Fruit fly (Drosophila melanogaster) whole organism: ENCODE data around the gene olf413.

Experiments used
- CG8478 ChIP-seq: fragments of >200 bp; optimal IDR thresholded peaks from 2 replicates; lab custom pipeline; 2018; ENCODE audit warnings: inconsistent platforms
- Dll ChIP-seq: fragments of >200 bp; optimal IDR thresholded peaks from 2 replicates; lab custom pipeline; 2017
- EcR ChIP-seq, 2 experiments: fragments of >200 bp; optimal IDR thresholded peaks; 2 replicates each; lab custom pipeline; 2017; ENCODE audit warnings: missing biosample characterization in 2 of 2, missing genetic modification characterization in 2 of 2, missing genetic modification reagents in 2 of 2
- pan ChIP-seq: fragments of >200 bp; optimal IDR thresholded peaks from 2 replicates; lab custom pipeline; 2017
- psq ChIP-seq: fragments of >200 bp; optimal IDR thresholded peaks from 2 replicates; lab custom pipeline; 2017
- usp ChIP-seq: fragments of >200 bp; optimal IDR thresholded peaks from 2 replicates; lab custom pipeline; 2017; ENCODE audit warnings: missing biosample characterization, missing genetic modification characterization, mixed read lengths

olf413 gene

dm6 chr3L:22209658-22210057, 73.8 kb downstream of the olf413 start:
- TF ChIP-seq CG8478 (no peak), pan (lab: Kevin White, UChicago) (no peak), psq (lab: Kevin White, UChicago) (no peak), EcR (GFP tag; optimal IDR thresholded peaks at IDR 0.05; lab: Kevin White, UChicago) (no peak), Dll (lab: Kevin White, UChicago) (no peak), usp (no peak)

DNA sequence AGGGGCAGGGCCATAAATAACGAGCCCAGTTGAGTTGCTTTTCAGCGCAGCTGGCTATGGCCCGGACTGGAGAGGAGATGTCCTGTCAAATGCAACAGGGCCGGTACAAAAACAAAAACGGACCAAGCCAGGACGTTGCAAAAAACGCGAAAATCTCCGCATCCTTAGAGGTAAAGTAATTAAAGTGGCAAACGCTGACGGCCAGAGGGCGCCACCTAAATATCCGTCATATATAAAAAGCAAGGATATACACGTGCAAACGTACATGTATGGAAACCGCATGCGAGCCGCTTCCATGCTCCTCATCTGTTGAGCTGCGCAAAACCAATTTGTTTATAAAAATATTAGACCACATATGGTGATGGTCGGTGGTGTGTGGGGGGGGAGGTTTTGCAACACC, 78.8 kb downstream of the olf413 start:
- TF ChIP-seq CG8478 = no peak
- TF ChIP-seq EcR (GFP tag; optimal IDR thresholded peaks at IDR 0.05; lab: Kevin White, UChicago) = no peak
- no peak for TF ChIP-seq usp
- TF ChIP-seq pan (lab: Kevin White, UChicago) = no peak
- no peak for TF ChIP-seq Dll (lab: Kevin White, UChicago)
- no peak for TF ChIP-seq psq (lab: Kevin White, UChicago)

dm6 chr3L:22223071-22223470, 87.2 kb downstream of the olf413 start:
- TF ChIP-seq pan (lab: Kevin White, UChicago) = no peak
- TF ChIP-seq Dll (lab: Kevin White, UChicago) = no peak
- no peak for TF ChIP-seq CG8478
- TF ChIP-seq usp = no peak
- TF ChIP-seq EcR (GFP tag; optimal IDR thresholded peaks at IDR 0.05; lab: Kevin White, UChicago) = no peak
- TF ChIP-seq psq (lab: Kevin White, UChicago) = no peak

DNA sequence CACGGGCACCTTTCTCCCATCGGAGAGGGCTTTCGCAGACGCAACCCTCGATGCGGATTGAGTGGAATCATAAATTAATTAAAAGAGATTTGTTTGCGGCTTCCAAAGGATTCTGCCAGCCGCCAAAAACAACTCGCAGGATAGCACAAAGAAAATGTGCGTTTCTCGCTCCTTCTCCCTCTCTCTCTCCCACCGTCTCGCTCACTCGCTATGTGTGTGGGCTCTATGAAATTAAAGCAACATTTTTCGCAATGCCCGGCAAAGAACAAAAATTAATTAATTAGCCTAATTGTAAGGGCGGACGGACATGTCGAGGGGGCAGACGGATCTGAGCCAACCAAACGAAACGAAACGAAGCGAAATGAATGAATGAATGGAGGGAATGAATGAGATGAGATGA, 101.8 kb downstream of the olf413 start:
- TF ChIP-seq psq (lab: Kevin White, UChicago) (no peak), CG8478 (no peak), pan (lab: Kevin White, UChicago) (no peak)

dm6 chr3L:22242241-22242640, 106.4 kb downstream of the olf413 start:
- TF ChIP-seq CG8478 (no peak), usp (no peak), EcR (GFP tag; optimal IDR thresholded peaks at IDR 0.05; lab: Kevin White, UChicago) (no peak), psq (lab: Kevin White, UChicago) (no peak), Dll (lab: Kevin White, UChicago) (no peak)

dm6 chr3L:22262797-22263423, 127.0 kb downstream of the olf413 start, which contains the start of the genes Rich and Ddx1:
Rich (minus strand) TSS chr3L:22262921.
Ddx1 (plus strand) TSS chr3L:22263369.
- no peak for TF ChIP-seq usp
- no peak for TF ChIP-seq CG8478
- TF ChIP-seq Dll (lab: Kevin White, UChicago) = no peak
- TF ChIP-seq EcR (GFP tag; optimal IDR thresholded peaks at IDR 0.05; lab: Kevin White, UChicago) = no peak
- no peak for TF ChIP-seq psq (lab: Kevin White, UChicago)
- TF ChIP-seq pan (lab: Kevin White, UChicago) = no peak

DNA sequence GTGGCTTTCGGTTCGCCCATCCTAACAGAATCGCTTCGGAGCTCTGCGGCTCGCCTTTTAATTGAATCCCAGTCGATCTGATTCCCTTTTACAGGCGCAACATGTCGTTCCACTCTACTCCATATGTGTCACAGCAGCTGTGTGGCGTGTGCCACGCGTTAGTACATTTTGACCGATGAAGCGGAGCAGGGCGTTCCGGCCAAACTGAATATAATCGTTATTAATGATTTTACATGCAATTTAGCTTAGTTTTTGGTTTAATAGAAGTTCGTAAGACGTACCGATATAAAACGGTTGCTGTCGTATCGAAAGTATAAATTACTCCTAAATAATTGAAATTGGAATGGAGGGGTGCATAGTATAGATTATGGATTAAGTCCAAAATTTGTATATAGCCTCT, 130.6 kb downstream of the olf413 start, which contains the start of gene CG11523:
Gene CG11523, minus strand, starts transcription at position 145 of the 400 bp plus-strand sequence.
- TF ChIP-seq Dll (lab: Kevin White, UChicago) (no peak), CG8478 (no peak), usp (no peak), pan (lab: Kevin White, UChicago) (no peak), psq (lab: Kevin White, UChicago) (no peak), EcR (GFP tag; optimal IDR thresholded peaks at IDR 0.05; lab: Kevin White, UChicago) (no peak)

DNA sequence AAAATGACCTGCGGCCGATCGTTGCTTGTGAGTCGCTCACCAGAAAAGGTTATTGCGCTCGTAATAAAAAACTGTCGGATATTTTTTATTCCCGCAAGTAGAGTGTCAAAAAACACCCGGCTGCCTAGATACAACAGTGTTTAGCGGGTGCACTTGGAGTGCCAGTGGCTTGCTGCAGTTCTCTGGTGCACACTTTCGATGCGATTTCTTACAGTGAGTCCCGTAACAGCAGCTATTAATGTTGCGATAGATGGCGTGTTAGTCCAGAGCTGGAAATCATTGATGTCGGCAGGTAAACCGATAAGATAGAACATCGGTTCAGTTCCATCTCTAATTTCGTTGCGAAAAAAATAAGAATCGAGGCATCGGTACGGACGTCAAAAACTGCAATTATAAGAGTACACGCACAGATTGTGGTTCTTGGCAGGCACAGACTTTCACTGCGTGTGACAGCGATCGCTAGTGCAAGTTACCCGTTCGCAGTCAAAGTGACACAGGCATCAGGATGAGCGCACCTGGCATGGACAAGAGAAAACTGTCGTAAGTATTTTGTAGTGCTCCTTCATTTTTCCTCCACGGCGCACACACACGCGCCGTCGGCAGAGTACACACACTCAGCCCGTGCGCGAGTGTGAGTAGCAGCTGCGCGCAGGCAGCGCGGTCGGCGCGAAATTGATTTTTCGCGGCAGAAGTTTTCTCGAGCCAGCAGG, 131.5 kb downstream of the olf413 start, which contains the start of gene Csp:
Gene Csp, plus strand, starts transcription at position 135 of the 710 bp plus-strand sequence.
- TF ChIP-seq psq (lab: Kevin White, UChicago) (no peak), EcR (GFP tag; optimal IDR thresholded peaks at IDR 0.05; lab: Kevin White, UChicago) (no peak), usp (no peak), Dll (lab: Kevin White, UChicago) (peak; percentile 6), pan (lab: Kevin White, UChicago) (peak; percentile 68), CG8478 (no peak)

DNA sequence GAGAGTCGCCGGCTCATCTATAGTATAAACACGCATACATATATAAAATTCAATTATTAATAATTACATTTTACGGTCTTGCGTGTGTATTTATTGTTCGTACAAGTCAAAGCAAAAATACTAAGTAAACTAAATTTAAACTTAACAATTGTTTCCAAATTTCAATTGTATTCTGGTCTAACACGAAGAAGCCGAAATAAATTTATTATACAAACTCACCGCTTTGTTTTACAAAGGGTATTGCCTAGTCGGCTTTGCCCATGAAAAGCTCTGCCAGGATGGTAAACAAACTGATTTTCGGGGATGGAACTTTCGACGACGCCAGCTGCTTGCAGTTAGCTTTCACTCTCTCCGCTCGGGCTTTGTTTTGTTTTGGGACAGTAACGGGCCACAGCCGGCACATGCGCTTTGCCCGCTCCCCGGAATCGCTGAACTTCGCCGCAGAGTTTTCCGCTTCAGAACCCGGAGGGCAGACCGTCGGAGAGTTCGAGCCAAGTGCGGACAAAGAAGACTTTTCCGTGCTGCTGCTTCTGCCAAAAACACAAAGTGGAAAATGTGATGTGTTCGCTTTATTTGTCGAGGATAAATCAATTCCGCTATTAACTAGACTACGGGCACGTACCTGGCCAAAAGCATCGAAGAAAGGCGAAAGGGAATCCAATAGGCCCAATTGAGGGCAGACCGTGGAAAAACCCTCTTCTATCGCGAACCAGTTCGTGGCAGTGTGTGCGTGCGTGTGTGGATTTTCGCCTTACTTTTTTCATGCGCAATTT, 137.8 kb downstream of the olf413 start, which contains the start of gene Srpk79D:
Gene Srpk79D, plus strand, starts transcription at position 457 of the 773 bp plus-strand sequence.
- TF ChIP-seq usp = no peak
- TF ChIP-seq psq (lab: Kevin White, UChicago) = no peak
- no peak for TF ChIP-seq CG8478
- no peak for TF ChIP-seq Dll (lab: Kevin White, UChicago)
- no peak for TF ChIP-seq EcR (GFP tag; optimal IDR thresholded peaks at IDR 0.05; lab: Kevin White, UChicago)
- no peak for TF ChIP-seq pan (lab: Kevin White, UChicago)

dm6 chr3L:22275989-22276388, 140.1 kb downstream of the olf413 start:
- TF ChIP-seq Dll (lab: Kevin White, UChicago) (no peak), CG8478 (no peak), EcR (GFP tag; optimal IDR thresholded peaks at IDR 0.05; lab: Kevin White, UChicago) (no peak), psq (lab: Kevin White, UChicago) (no peak), usp (no peak), pan (lab: Kevin White, UChicago) (no peak)

dm6 chr3L:22276614-22277013, 140.7 kb downstream of the olf413 start:
- TF ChIP-seq pan (lab: Kevin White, UChicago) (no peak), CG8478 (no peak), psq (lab: Kevin White, UChicago) (no peak), EcR (GFP tag; optimal IDR thresholded peaks at IDR 0.05; lab: Kevin White, UChicago) (no peak), usp (no peak), Dll (lab: Kevin White, UChicago) (no peak)
